Fruit fly (Drosophila melanogaster) whole organism, wandering third instar larva: ENCODE data around the gene CG3909.

Experiments used
- CG32264 ChIP-seq: fragments of 200-800 bp; sonication (Bioruptor generic); optimal IDR thresholded peaks from 2 replicates; lab custom pipeline; 2016; ENCODE audit warnings: missing biosample characterization, missing genetic modification characterization
- CG9705 ChIP-seq: fragments of 200-800 bp; sonication (Bioruptor generic); optimal IDR thresholded peaks from 2 replicates; lab custom pipeline; 2018; ENCODE audit warnings: missing biosample characterization, mild to moderate bottlenecking, missing genetic modification characterization
- Dfd ChIP-seq: fragments of >200 bp; optimal IDR thresholded peaks from 2 replicates; lab custom pipeline; 2017; ENCODE audit warnings: missing biosample characterization, missing genetic modification characterization
- Dif ChIP-seq: fragments of 200-275, 200-300 bp; sonication (Bioruptor generic); optimal IDR thresholded peaks from 2 replicates; lab custom pipeline; 2018; ENCODE audit warnings: missing biosample characterization, missing genetic modification characterization; ENCODE audit not compliant: partially characterized antibody
- GATAd ChIP-seq: sonication (Bioruptor generic); optimal IDR thresholded peaks from 2 replicates; lab custom pipeline; 2016; ENCODE audit warnings: missing biosample characterization, missing genetic modification characterization
- HLH106 ChIP-seq: fragments of 200-800 bp; optimal IDR thresholded peaks from 3 replicates; lab custom pipeline; 2019; ENCODE audit warnings: missing biosample characterization, mild to moderate bottlenecking, missing genetic modification characterization, moderate library complexity
- Hnf4 ChIP-seq: fragments of 200-800 bp; sonication (Bioruptor generic); optimal IDR thresholded peaks from 2 replicates; lab custom pipeline; 2016; ENCODE audit warnings: missing biosample characterization, mild to moderate bottlenecking, missing genetic modification characterization
- Hr78 ChIP-seq: fragments of >200 bp; optimal IDR thresholded peaks from 2 replicates; lab custom pipeline; 2017; ENCODE audit warnings: missing biosample characterization, missing genetic modification characterization
- Jra ChIP-seq: sonication (Bioruptor generic); optimal IDR thresholded peaks from 2 replicates; lab custom pipeline; 2016; ENCODE audit warnings: missing biosample characterization, missing genetic modification characterization
- Mio ChIP-seq: sonication (Bioruptor generic); optimal IDR thresholded peaks from 2 replicates; lab custom pipeline; 2016; ENCODE audit warnings: missing biosample characterization, missing genetic modification characterization
- Myc ChIP-seq: fragments of >200 bp; optimal IDR thresholded peaks from 2 replicates; lab custom pipeline; 2017
- N ChIP-seq: fragments of >200 bp; optimal IDR thresholded peaks from 2 replicates; lab custom pipeline; 2018; ENCODE audit warnings: missing biosample characterization, missing external identifiers, missing genetic modification characterization
- OdsH ChIP-seq: fragments of 200-800 bp; sonication (Bioruptor generic); optimal IDR thresholded peaks from 2 replicates; lab custom pipeline; 2016; ENCODE audit warnings: missing biosample characterization, mild to moderate bottlenecking, missing genetic modification characterization
- Rel ChIP-seq, 2 experiments: fragments of 200-800 bp; sonication (Bioruptor generic) in 1 of 2; optimal IDR thresholded peaks; 2 replicates in 1 of 2; 3 replicates in 1 of 2; lab custom pipeline; 2016 to 2019; ENCODE audit warnings: mild to moderate bottlenecking in 2 of 2, missing biosample characterization in 2 of 2, missing genetic modification characterization in 2 of 2, moderate library complexity in 1 of 2
- Sp1 ChIP-seq: fragments of 200-800 bp; sonication (Bioruptor generic); optimal IDR thresholded peaks from 3 replicates; lab custom pipeline; 2019; ENCODE audit warnings: missing biosample characterization, mild to moderate bottlenecking, missing genetic modification characterization, moderate library complexity
- Vsx2 ChIP-seq: fragments of 200-300, 225-300 bp; sonication (Bioruptor generic); optimal IDR thresholded peaks from 2 replicates; lab custom pipeline; 2018; ENCODE audit warnings: missing biosample characterization, missing genetic modification characterization; ENCODE audit not compliant: partially characterized antibody
- br ChIP-seq: fragments of 200-800 bp; sonication (Bioruptor generic); optimal IDR thresholded peaks from 2 replicates; lab custom pipeline; 2016; ENCODE audit warnings: missing biosample characterization, missing genetic modification characterization
- brk ChIP-seq: fragments of 200-800 bp; sonication (Bioruptor generic); optimal IDR thresholded peaks from 2 replicates; lab custom pipeline; 2016; ENCODE audit warnings: missing biosample characterization, mild to moderate bottlenecking, missing genetic modification characterization
- dl ChIP-seq, 2 experiments: fragments of 175-275, 200-275 bp in 1 of 2; fragments of 200-275 bp in 1 of 2; sonication (Bioruptor generic); optimal IDR thresholded peaks; lab custom pipeline; 2018; ENCODE audit warnings: mild to moderate bottlenecking in 2 of 2, missing biosample characterization in 2 of 2, missing genetic modification characterization in 2 of 2, moderate library complexity in 2 of 2; ENCODE audit not compliant: partially characterized antibody in 2 of 2, insufficient read depth in 1 of 2
- dmrt93B ChIP-seq: fragments of 200-800 bp; sonication (Bioruptor generic); optimal IDR thresholded peaks from 2 replicates; lab custom pipeline; 2018; ENCODE audit warnings: missing biosample characterization, mild to moderate bottlenecking, missing genetic modification characterization
- ey ChIP-seq: fragments of 200-800 bp; sonication (Bioruptor generic); optimal IDR thresholded peaks from 2 replicates; lab custom pipeline; 2016; ENCODE audit warnings: missing biosample characterization, missing genetic modification characterization
- foxo ChIP-seq, 2 experiments: fragments of 200-800 bp; sonication (Bioruptor generic); optimal IDR thresholded peaks; 2 replicates in 1 of 2; 3 replicates in 1 of 2; lab custom pipeline; 2016 to 2017; ENCODE audit warnings: missing biosample characterization in 2 of 2, missing genetic modification characterization in 2 of 2
- fru ChIP-seq: fragments of 200-800 bp; sonication (Bioruptor generic); optimal IDR thresholded peaks from 3 replicates; lab custom pipeline; 2016; ENCODE audit warnings: missing biosample characterization, mild to moderate bottlenecking, missing genetic modification characterization
- h ChIP-seq: fragments of 200-800 bp; sonication (Bioruptor generic); optimal IDR thresholded peaks from 3 replicates; lab custom pipeline; 2016; ENCODE audit warnings: missing biosample characterization, mild to moderate bottlenecking, missing genetic modification characterization
- lola ChIP-seq: fragments of >200 bp; optimal IDR thresholded peaks from 2 replicates; lab custom pipeline; 2017; ENCODE audit warnings: missing biosample characterization, missing genetic modification characterization
- pan ChIP-seq: fragments of >200 bp; optimal IDR thresholded peaks from 2 replicates; lab custom pipeline; 2017
- psq ChIP-seq: fragments of 200-800 bp; sonication (Bioruptor generic); optimal IDR thresholded peaks from 3 replicates; lab custom pipeline; 2017; ENCODE audit warnings: missing biosample characterization, mild to moderate bottlenecking, missing genetic modification characterization, moderate library complexity
- rgr ChIP-seq: fragments of 200-800 bp; sonication (Bioruptor generic); optimal IDR thresholded peaks from 3 replicates; lab custom pipeline; 2016; ENCODE audit warnings: missing biosample characterization, mild to moderate bottlenecking, missing genetic modification characterization
- sv ChIP-seq: fragments of 200-800 bp; sonication (Bioruptor generic); optimal IDR thresholded peaks from 3 replicates; lab custom pipeline; 2016; ENCODE audit warnings: missing biosample characterization, missing genetic modification characterization
- tai ChIP-seq: sonication (Bioruptor generic); optimal IDR thresholded peaks from 2 replicates; lab custom pipeline; 2016; ENCODE audit warnings: missing biosample characterization, missing genetic modification characterization
- usp ChIP-seq: fragments of >200 bp; optimal IDR thresholded peaks from 2 replicates; lab custom pipeline; 2017; ENCODE audit warnings: missing biosample characterization, missing genetic modification characterization
- woc ChIP-seq: sonication (Bioruptor generic); optimal IDR thresholded peaks from 2 replicates; lab custom pipeline; 2016; ENCODE audit warnings: missing biosample characterization, mild to moderate bottlenecking, missing genetic modification characterization

Gene CG3909

DNA sequence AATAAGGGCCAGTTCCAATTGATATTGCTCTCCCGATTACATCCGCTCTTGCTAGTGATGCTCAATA, 5.5 kb downstream of the CG3909 start, which contains the start of gene CG12811:
Gene CG12811 (minus strand): TSS at position 23 of the 67 bp plus-strand sequence.
- no peak for TF ChIP-seq br (GFP tag; lab: Kevin White, UChicago)
- no peak for TF ChIP-seq woc
- TF ChIP-seq h (GFP tag; lab: Kevin White, UChicago) = no peak
- no peak for TF ChIP-seq brk (GFP tag; lab: Kevin White, UChicago)
- no peak for TF ChIP-seq usp (GFP tag; lab: Kevin White, UChicago)
- no peak for TF ChIP-seq OdsH
- TF ChIP-seq CG32264 (GFP tag; lab: Kevin White, UChicago) = no peak
- no peak for TF ChIP-seq Myc (lab: Kevin White, UChicago)
- TF ChIP-seq foxo (GFP tag; optimal IDR thresholded peaks at IDR 0.05; lab: Kevin White, UChicago) = no peak
- no peak for TF ChIP-seq Hr78 (GFP tag; lab: Kevin White, UChicago)

DNA sequence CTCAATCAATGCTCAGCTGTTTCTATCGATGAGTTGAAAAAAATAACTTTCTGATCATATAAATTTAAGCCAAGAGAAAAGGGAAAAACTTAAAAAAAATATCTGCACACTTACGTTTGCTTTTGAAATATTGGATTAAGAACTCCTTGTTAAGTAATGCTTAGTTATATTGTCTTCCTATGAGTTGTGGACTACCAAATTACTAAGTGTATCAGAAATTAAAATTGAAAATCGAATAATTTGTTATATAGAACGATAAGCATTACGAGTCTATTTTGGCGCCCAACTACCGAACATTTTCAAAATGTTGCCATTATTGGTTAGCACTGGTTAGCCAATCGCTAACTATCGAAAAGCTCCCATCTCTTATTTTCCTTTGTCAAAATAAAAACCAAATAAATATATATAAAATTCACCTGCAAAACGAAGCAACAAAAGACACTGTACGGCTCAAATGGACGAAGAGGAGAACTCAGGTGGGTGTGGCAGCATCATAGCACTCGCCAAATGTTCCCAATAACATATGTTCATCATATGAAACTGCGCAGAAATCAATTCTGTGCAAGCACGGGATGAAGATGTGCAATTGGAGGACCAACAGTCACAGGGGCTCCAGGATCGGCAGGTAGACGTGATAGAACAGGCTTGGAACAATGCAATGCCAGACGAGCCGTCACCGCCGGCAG, 5.9 kb downstream of the CG3909 start, which contains the start of gene ohgt:
Gene ohgt (plus strand): TSS at position 358 of the 686 bp plus-strand sequence.
- TF ChIP-seq dmrt93B (GFP tag; lab: Kevin White, UChicago) = no peak
- TF ChIP-seq Hnf4 (GFP tag; lab: Kevin White, UChicago) = peak; percentile 42
- TF ChIP-seq HLH106 (tag; lab: Kevin White, UChicago) = peak; percentile 35
- peak; percentile 32 for TF ChIP-seq h (GFP tag; lab: Kevin White, UChicago)
- TF ChIP-seq CG9705 = no peak
- no peak for TF ChIP-seq Vsx2
- TF ChIP-seq Mio (GFP tag; lab: Kevin White, UChicago) = no peak
- TF ChIP-seq Myc (lab: Kevin White, UChicago) = peak; percentile 36
- TF ChIP-seq Dfd (GFP tag; lab: Kevin White, UChicago) = no peak
- TF ChIP-seq woc = peak; percentile 46
- peak; percentile 31 for TF ChIP-seq ey
- TF ChIP-seq Sp1 (GFP tag; lab: Kevin White, UChicago) = peak; percentile 49
- peak; percentile 37 for TF ChIP-seq rgr (GFP tag; lab: Kevin White, UChicago)
- TF ChIP-seq sv (GFP tag; lab: Kevin White, UChicago) = peak; percentile 3
- TF ChIP-seq fru (GFP tag; lab: Kevin White, UChicago) = peak; percentile 40
- TF ChIP-seq Jra (GFP tag; lab: Kevin White, UChicago) = peak; percentile 62
- peak in 1 of 2 experiments; percentile 40 for TF ChIP-seq foxo (GFP tag; optimal IDR thresholded peaks at IDR 0.05; lab: Kevin White, UChicago)
- peak; percentile 22 for TF ChIP-seq OdsH

DNA sequence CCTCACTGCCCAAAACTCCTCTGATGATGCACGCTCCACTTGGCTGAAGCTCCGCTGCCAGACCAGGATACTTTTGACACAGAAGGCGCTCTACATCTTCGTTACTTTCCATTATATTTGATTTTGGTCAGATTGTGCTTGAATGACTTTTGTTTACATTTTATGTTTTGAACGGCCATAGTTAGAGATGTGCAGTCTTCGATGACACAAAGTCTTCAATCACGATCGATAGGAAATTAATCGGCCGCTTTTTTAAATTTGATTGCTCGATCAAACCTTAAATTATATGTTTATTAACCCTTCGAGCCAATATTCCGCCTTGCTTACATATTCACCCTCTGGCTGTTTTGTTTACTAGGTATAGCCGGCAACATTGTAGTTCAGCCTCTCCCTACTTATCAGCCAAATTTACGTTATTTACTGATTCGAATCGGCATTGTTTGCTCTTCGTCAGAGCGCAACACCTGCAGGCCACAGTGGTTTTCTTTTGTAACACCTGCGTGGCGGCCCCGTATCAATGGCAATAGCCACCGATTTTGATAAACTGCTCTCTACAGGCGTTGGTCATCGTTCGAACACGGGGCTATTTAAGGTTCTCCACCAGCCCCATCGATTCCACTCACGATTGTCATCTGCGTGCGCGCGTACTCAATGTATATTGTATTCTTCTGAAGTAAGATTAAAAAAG, 9.8 kb downstream of the CG3909 start, which contains the start of the genes Fancl and Npc2e:
Gene Fancl (minus strand): TSS at position 175 of the 688 bp plus-strand sequence.
Gene Npc2e (plus strand): TSS at position 638 of the 688 bp plus-strand sequence.
- no peak for TF ChIP-seq sv (GFP tag; lab: Kevin White, UChicago)
- no peak for TF ChIP-seq Rel (GFP tag; optimal IDR thresholded peaks at IDR 0.05; lab: Kevin White, UChicago)
- TF ChIP-seq Rel (tag; optimal IDR thresholded peaks at IDR 0.05; lab: Kevin White, UChicago) = peak; percentile 17

DNA sequence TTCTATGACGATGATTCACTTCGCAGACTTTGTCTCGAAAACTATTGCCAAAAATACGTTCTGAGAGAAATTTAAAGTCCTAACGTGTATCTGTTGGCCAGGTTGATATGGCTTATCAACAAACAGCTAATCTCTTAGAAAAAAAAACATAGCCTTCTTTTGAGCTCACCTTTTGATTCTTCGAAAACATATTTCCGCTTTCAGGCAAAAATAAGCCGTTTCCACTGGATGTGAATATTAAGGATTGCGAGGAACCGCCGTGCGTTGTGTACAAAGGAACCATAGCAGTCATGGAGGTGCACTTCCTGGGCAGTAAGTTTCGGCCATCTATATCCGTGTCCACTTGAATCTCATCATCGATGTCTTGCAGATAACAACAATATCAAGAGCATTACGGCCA, 10.5 kb downstream of the CG3909 start:
- no peak for TF ChIP-seq Vsx2
- no peak for TF ChIP-seq woc
- TF ChIP-seq h (GFP tag; lab: Kevin White, UChicago) = no peak
- no peak for TF ChIP-seq N (GFP tag; lab: Kevin White, UChicago)
- TF ChIP-seq lola (GFP tag; lab: Kevin White, UChicago) = no peak
- no peak for TF ChIP-seq usp (GFP tag; lab: Kevin White, UChicago)
- TF ChIP-seq HLH106 (tag; lab: Kevin White, UChicago) = no peak
- no peak for TF ChIP-seq GATAd (GFP tag; lab: Kevin White, UChicago)
- no peak for TF ChIP-seq tai (GFP tag; lab: Kevin White, UChicago)
- TF ChIP-seq CG9705 = no peak
- TF ChIP-seq Dif (GFP tag; lab: Kevin White, UChicago) = no peak
- TF ChIP-seq Hnf4 (GFP tag; lab: Kevin White, UChicago) = no peak
- no peak for TF ChIP-seq Rel (GFP tag; optimal IDR thresholded peaks at IDR 0.05; lab: Kevin White, UChicago)
- TF ChIP-seq Rel (tag; optimal IDR thresholded peaks at IDR 0.05; lab: Kevin White, UChicago) = no peak
- no peak for TF ChIP-seq psq (GFP tag; lab: Kevin White, UChicago)
- TF ChIP-seq dl (GFP tag; optimal IDR thresholded peaks at IDR 0.05; lab: Kevin White, UChicago; ENCODE audit: insufficient read depth in 1 of 2, partially characterized antibody in 2 of 2) = no peak
- no peak for TF ChIP-seq CG32264 (GFP tag; lab: Kevin White, UChicago)
- TF ChIP-seq OdsH = no peak
- TF ChIP-seq pan (lab: Kevin White, UChicago) = no peak
- no peak for TF ChIP-seq Hr78 (GFP tag; lab: Kevin White, UChicago)
